Worm (Caenorhabditis elegans) whole organism, young adult: ENCODE results near the gene C47D12.2.

ENCODE experiments used
- F22D6.2 ChIP-seq: sonication (generic microtip); optimal IDR thresholded peaks from 2 replicates; lab custom pipeline; 2016; ENCODE audit warnings: mild to moderate bottlenecking, missing genetic modification characterization, missing compliant biosample characterization
- T26A5.8 ChIP-seq: sonication (generic microtip); optimal IDR thresholded peaks from 2 replicates; lab custom pipeline; 2016; ENCODE audit warnings: missing genetic modification characterization, missing compliant biosample characterization
- Y53F4B.3 ChIP-seq: fragments of 200-800 bp; sonication (Bioruptor generic); IDR thresholded peaks from 2 replicates; pipeline ENCODE4 v1.3.6; 2022; ENCODE audit warnings: missing genetic modification reagents, missing genetic modification characterization, missing compliant biosample characterization
- Y53G8AR.9 ChIP-seq: fragments of 200-800 bp; sonication (Bioruptor generic); conservative IDR thresholded peaks from 2 replicates; pipeline ENCODE4 v1.3.6; 2022; ENCODE audit warnings: missing genetic modification reagents, missing genetic modification characterization, missing compliant biosample characterization
- ama-1 ChIP-seq, 3 experiments: fragments of 150-350 bp in 1 of 3; sonication (generic microtip) in 2 of 3; optimal IDR thresholded peaks; 2 replicates each; lab custom pipeline; 2014 to 2018; ENCODE audit warnings: missing biosample characterization in 2 of 3, missing genetic modification characterization in 2 of 3, missing genetic modification reagents in 2 of 3
- chd-7 ChIP-seq: sonication (generic microtip); optimal IDR thresholded peaks from 2 replicates; lab custom pipeline; 2016; ENCODE audit warnings: mild to moderate bottlenecking, missing genetic modification characterization, moderate library complexity, missing compliant biosample characterization
- dox-1 ChIP-seq: fragments of 200-800 bp; sonication (Bioruptor generic); IDR thresholded peaks from 2 replicates; pipeline ENCODE4 v1.3.6; 2022; ENCODE audit warnings: missing genetic modification reagents, missing genetic modification characterization, missing compliant biosample characterization
- ets-4 ChIP-seq: fragments of 200-800 bp; sonication (Bioruptor generic); optimal IDR thresholded peaks from 2 replicates; lab custom pipeline; 2018; ENCODE audit warnings: mild to moderate bottlenecking, missing genetic modification characterization, missing compliant biosample characterization
- lin-26 ChIP-seq: fragments of 200-800 bp; sonication (Bioruptor generic); IDR thresholded peaks from 2 replicates; pipeline ENCODE4 v1.3.6; 2022; ENCODE audit warnings: missing genetic modification reagents, missing genetic modification characterization, missing compliant biosample characterization
- nfyb-1 ChIP-seq: fragments of 200-800 bp; sonication (Bioruptor generic); IDR thresholded peaks from 2 replicates; pipeline ENCODE4 v1.3.6; 2022; ENCODE audit warnings: missing genetic modification reagents, missing genetic modification characterization, missing compliant biosample characterization
- nhr-179 ChIP-seq: sonication (generic microtip); optimal IDR thresholded peaks from 2 replicates; lab custom pipeline; 2016; ENCODE audit warnings: mild to moderate bottlenecking, missing genetic modification characterization, missing compliant biosample characterization

ce11 chrII:11646874-11647273, 29.2 kb upstream of the C47D12.2 start:
- no peak for TF ChIP-seq F22D6.2 (tag; lab: Kevin White, UChicago)
- TF ChIP-seq chd-7, result no peak
- no peak for TF ChIP-seq lin-26
- no peak for TF ChIP-seq nhr-179
- TF ChIP-seq dox-1 (GFP tag; lab: Robert Waterston, UW), result no peak
- no peak for TF ChIP-seq Y53G8AR.9 (GFP tag; lab: Robert Waterston, UW)
- no peak for TF ChIP-seq ama-1 (optimal IDR thresholded peaks at IDR 0.05; lab: Kevin White, UChicago)
- TF ChIP-seq ama-1 (GFP tag; optimal IDR thresholded peaks at IDR 0.05; lab: Kevin White, UChicago), result no peak
- no peak for TF ChIP-seq T26A5.8 (tag; lab: Kevin White, UChicago)
- TF ChIP-seq nfyb-1, result no peak
- TF ChIP-seq Y53F4B.3 (GFP tag; lab: Robert Waterston, UW), result no peak
- no peak for TF ChIP-seq ets-4 (GFP tag; lab: Kevin White, UChicago)
